Worm (Caenorhabditis elegans) whole organism, midembryonic: ENCODE data around the gene phat-8.

Experiments
- flt-1 ChIP-seq: fragments of 200-800 bp; sonication (Bioruptor generic); IDR thresholded peaks from 2 replicates; pipeline ENCODE4 v1.3.6; 2022; ENCODE audit warnings: missing genetic modification characterization, missing compliant biosample characterization
- tab-1 ChIP-seq: fragments of 200-800 bp; sonication (Bioruptor generic); IDR thresholded peaks from 2 replicates; pipeline ENCODE4 v1.3.6; 2022; ENCODE audit warnings: missing genetic modification characterization, missing compliant biosample characterization
- ztf-29 ChIP-seq: fragments of 200-800 bp; sonication (Bioruptor generic); IDR thresholded peaks from 2 replicates; pipeline ENCODE4 v1.3.6; 2022; ENCODE audit warnings: missing genetic modification reagents, missing genetic modification characterization, missing compliant biosample characterization

ce11 chrII:12508650-12509049, 37.0 kb downstream of the phat-8 start, which contains the start of gene srh-67:
- TF ChIP-seq tab-1 (no peak), ztf-29 (GFP tag; lab: Robert Waterston, UW) (no peak), flt-1 (GFP tag; lab: Robert Waterston, UW) (no peak)
